Fruit fly (Drosophila melanogaster): ENCODE measurements around the gene ttm2.

ttm2 gene

DNA sequence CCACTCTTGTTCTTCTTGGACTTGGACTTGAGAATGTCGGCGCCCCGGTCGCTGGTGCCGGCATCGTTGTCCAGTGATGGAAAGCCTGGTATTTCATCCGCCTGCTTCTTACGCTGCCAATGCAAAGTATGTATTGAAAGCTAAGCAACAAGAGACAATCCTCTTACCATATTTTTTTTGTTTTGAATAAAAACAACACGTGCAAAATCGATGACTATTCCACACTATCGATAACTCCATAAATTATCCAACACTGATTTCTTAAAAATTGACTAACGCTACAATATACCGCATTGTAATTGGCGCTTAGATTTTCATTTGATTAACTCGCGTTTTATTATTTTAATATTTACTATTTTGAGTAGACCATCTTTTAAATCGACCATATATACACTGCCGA, 49.5 kb downstream of the ttm2 start, which contains the start of gene CG32344 (continued):
- TF ChIP-seq CG1529 (GFP tag; optimal IDR thresholded peaks at IDR 0.05) (no peak), NK7.1 (GFP tag; optimal IDR thresholded peaks at IDR 0.05) (no peak), CG12071 (GFP tag; optimal IDR thresholded peaks at IDR 0.05) (no peak), salm (tag; optimal IDR thresholded peaks at IDR 0.05) (no peak), kay (GFP tag; optimal IDR thresholded peaks at IDR 0.05) (peak; percentile 50), CG10979 (tag; optimal IDR thresholded peaks at IDR 0.05) (no peak), Lhr (GFP tag; optimal IDR thresholded peaks at IDR 0.05) (no peak), gcm2 (GFP tag; optimal IDR thresholded peaks at IDR 0.05) (no peak), chm (GFP tag; IDR thresholded peaks at IDR 0.05) (no peak), tll (GFP tag; optimal IDR thresholded peaks at IDR 0.05) (no peak), phol (tag; optimal IDR thresholded peaks at IDR 0.05) (peak; percentile 27), CG31388 (GFP tag; optimal IDR thresholded peaks at IDR 0.05) (no peak), toy (GFP tag; IDR thresholded peaks at IDR 0.05) (no peak), hb (GFP tag; IDR thresholded peaks at IDR 0.05; ENCODE audit: partially characterized antibody) (no peak), Rx (GFP tag; IDR thresholded peaks at IDR 0.05) (no peak), Bteb2 (GFP tag; optimal IDR thresholded peaks at IDR 0.05) (no peak), repo (GFP tag; optimal IDR thresholded peaks at IDR 0.05) (no peak), CG10147 (GFP tag; optimal IDR thresholded peaks at IDR 0.05) (no peak), Stat92E (GFP tag; optimal IDR thresholded peaks at IDR 0.05) (no peak), ac (GFP tag; optimal IDR thresholded peaks at IDR 0.05) (no peak), trem (tag; optimal IDR thresholded peaks at IDR 0.05) (peak; percentile 50), trh (GFP tag; optimal IDR thresholded peaks at IDR 0.05) (no peak), mld (GFP tag; IDR thresholded peaks at IDR 0.05; ENCODE audit: partially characterized antibody) (peak; percentile 50; the same call in 1 of the 3 replicates), HmgZ (tag; optimal IDR thresholded peaks at IDR 0.05) (peak; percentile 57), Myb (GFP tag; optimal IDR thresholded peaks at IDR 0.05) (peak; percentile 54), CG4282 (GFP tag; optimal IDR thresholded peaks at IDR 0.05) (no peak), bsh (GFP tag; optimal IDR thresholded peaks at IDR 0.05) (no peak), CHES-1-like (GFP tag; optimal IDR thresholded peaks at IDR 0.05) (no peak), dmrt99B (tag; optimal IDR thresholded peaks at IDR 0.05) (no peak), twi (tag; optimal IDR thresholded peaks at IDR 0.05) (no peak), kah (GFP tag; optimal IDR thresholded peaks at IDR 0.05) (no peak), CG33557 (GFP tag; optimal IDR thresholded peaks at IDR 0.05) (no peak), slou (GFP tag; optimal IDR thresholded peaks at IDR 0.05) (no peak), CG9727 (GFP tag; optimal IDR thresholded peaks at IDR 0.05) (no peak), sug (tag; optimal IDR thresholded peaks at IDR 0.05) (peak; percentile 27), Ets65A (GFP tag) (peak; percentile 56), inv (GFP tag; IDR thresholded peaks at IDR 0.05; ENCODE audit: partially characterized antibody) (peak; percentile 51), CG10321 (GFP tag; IDR thresholded peaks at IDR 0.05) (no peak), Fer2 (tag; optimal IDR thresholded peaks at IDR 0.05) (no peak), tap (tag; optimal IDR thresholded peaks at IDR 0.05) (no peak), slp2 (GFP tag; optimal IDR thresholded peaks at IDR 0.05) (no peak), pzg (GFP tag; optimal IDR thresholded peaks at IDR 0.05) (peak; percentile 79), Ptx1 (GFP tag; IDR thresholded peaks at IDR 0.05) (no peak), schlank (tag; optimal IDR thresholded peaks at IDR 0.05) (no peak), Sry-δ (GFP tag; optimal IDR thresholded peaks at IDR 0.05) (peak; percentile 63), wdn (GFP tag; IDR thresholded peaks at IDR 0.05) (no peak), PHDP (tag; optimal IDR thresholded peaks at IDR 0.05) (peak; percentile 15), jumu (GFP tag; optimal IDR thresholded peaks at IDR 0.05) (no peak), CG13775 (GFP tag; optimal IDR thresholded peaks at IDR 0.05) (no peak), CG15601 (tag; optimal IDR thresholded peaks at IDR 0.05) (no peak), CG8359 (GFP tag; optimal IDR thresholded peaks at IDR 0.05; ENCODE audit: borderline replicate concordance) (no peak)
